Fruit fly (Drosophila melanogaster): ENCODE data around the gene stg.

DNA sequence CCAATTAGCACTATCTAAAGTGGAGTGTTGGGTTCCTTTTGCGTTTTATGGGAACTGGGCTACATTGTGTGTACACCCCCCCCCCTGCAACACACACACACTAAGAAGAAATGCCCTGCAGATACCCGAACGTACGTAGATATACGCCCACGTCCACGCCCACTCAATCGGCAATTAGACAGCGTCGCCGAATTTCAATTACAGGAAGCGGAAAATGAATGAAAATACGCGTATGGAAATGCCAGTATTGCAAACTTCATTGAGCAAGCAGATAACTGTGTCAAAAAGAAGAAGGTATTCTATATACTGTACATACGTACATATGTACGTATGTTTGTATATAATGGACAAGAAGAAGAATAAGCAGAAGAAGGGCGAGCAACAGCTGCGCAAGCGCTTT, 42.2 kb downstream of the stg start:
- TF ChIP-seq CG8478 (optimal IDR thresholded peaks at IDR 0.05) (no peak), CTCF (optimal IDR thresholded peaks at IDR 0.05) (no peak)

Data from S2 (cell line).